Fruit fly (Drosophila melanogaster) whole organism, embryonic: ENCODE results near the gene CG8236.

Experiments
- Abd-B ChIP-seq: fragments of 200-800 bp; sonication (Bioruptor generic); optimal IDR thresholded peaks from 2 replicates; lab custom pipeline; 2018; ENCODE audit warnings: missing biosample characterization, mild to moderate bottlenecking, missing genetic modification characterization, moderate library complexity
- Bdp1 ChIP-seq: fragments of 200-800 bp; sonication (Bioruptor generic); optimal IDR thresholded peaks from 3 replicates; lab custom pipeline; 2016; ENCODE audit warnings: missing biosample characterization, missing genetic modification characterization
- CG10366 ChIP-seq: fragments of 200-800 bp; sonication (Bioruptor generic); IDR thresholded peaks from 2 replicates; pipeline ENCODE4 v1.3.6; 2022; ENCODE audit warnings: missing biosample characterization, missing genetic modification characterization
- CG10431 ChIP-seq: fragments of 200-800 bp; sonication (Bioruptor generic); optimal IDR thresholded peaks from 3 replicates; lab custom pipeline; 2018; ENCODE audit warnings: missing biosample characterization, mild to moderate bottlenecking, missing genetic modification characterization
- CG11695 ChIP-seq: fragments of 200-800 bp; sonication (Bioruptor generic); IDR thresholded peaks from 3 replicates; pipeline ENCODE4 v1.3.6; 2022; ENCODE audit warnings: missing biosample characterization, missing genetic modification characterization
- CG12071 ChIP-seq: fragments of 200-800 bp; sonication (Bioruptor generic); optimal IDR thresholded peaks from 3 replicates; lab custom pipeline; 2018; ENCODE audit warnings: missing biosample characterization, mild to moderate bottlenecking, missing genetic modification characterization
- CG1233 ChIP-seq: fragments of 200-800 bp; sonication (Bioruptor generic); optimal IDR thresholded peaks from 4 replicates; lab custom pipeline; 2018; ENCODE audit warnings: missing biosample characterization, mild to moderate bottlenecking, missing genetic modification characterization
- CG12659 ChIP-seq: fragments of 200-800 bp; sonication (Bioruptor generic); optimal IDR thresholded peaks from 3 replicates; lab custom pipeline; 2017; ENCODE audit warnings: mild to moderate bottlenecking, missing biosample characterization, missing genetic modification reagents, missing genetic modification characterization
- CG14441 ChIP-seq: fragments of 200-800 bp; sonication (Bioruptor generic); IDR thresholded peaks from 2 replicates; pipeline ENCODE4 v1.3.6; 2022; ENCODE audit warnings: missing biosample characterization, missing genetic modification characterization
- CG17612 ChIP-seq: fragments of 200-800 bp; sonication (Bioruptor generic); IDR thresholded peaks from 2 replicates; pipeline ENCODE4 v1.3.6; 2022; ENCODE audit warnings: missing biosample characterization, missing genetic modification characterization
- CG17829 ChIP-seq: fragments of 200-800 bp; optimal IDR thresholded peaks from 2 replicates; lab custom pipeline; 2019; ENCODE audit warnings: missing biosample characterization, mild to moderate bottlenecking, missing genetic modification characterization, moderate library complexity
- CG2889 ChIP-seq: fragments of 200-800 bp; sonication (Bioruptor generic); IDR thresholded peaks from 3 replicates; pipeline ENCODE4 v1.3.6; 2022; ENCODE audit warnings: missing biosample characterization, missing genetic modification characterization
- CG32532 ChIP-seq: fragments of 200-800 bp; sonication (Bioruptor generic); IDR thresholded peaks from 2 replicates; pipeline ENCODE4 v1.3.6; 2022; ENCODE audit warnings: missing biosample characterization, missing genetic modification characterization
- CG34422 ChIP-seq: fragments of 200-800 bp; sonication (Bioruptor generic); IDR thresholded peaks from 3 replicates; pipeline ENCODE4 v1.3.6; 2022; ENCODE audit warnings: missing biosample characterization, missing genetic modification characterization
- CG3726 ChIP-seq: fragments of 200-800 bp; sonication (Bioruptor generic); IDR thresholded peaks from 3 replicates; pipeline ENCODE4, ENCODE4 v1.3.6; 2022; ENCODE audit warnings: missing biosample characterization, missing genetic modification characterization
- CG3838 ChIP-seq: fragments of 200-800 bp; sonication (Bioruptor generic); optimal IDR thresholded peaks from 3 replicates; lab custom pipeline; 2016; ENCODE audit warnings: missing biosample characterization, missing genetic modification characterization
- CG4328 ChIP-seq: fragments of 200-800 bp; sonication (Bioruptor generic); optimal IDR thresholded peaks from 3 replicates; lab custom pipeline; 2017; ENCODE audit warnings: missing biosample characterization, missing genetic modification reagents, missing genetic modification characterization
- CG4854 ChIP-seq: fragments of 200-800 bp; sonication (Bioruptor generic); optimal IDR thresholded peaks from 2 replicates; lab custom pipeline; 2016; ENCODE audit warnings: missing biosample characterization, missing genetic modification characterization, inconsistent platforms
- CG6272 ChIP-seq: fragments of 200-800 bp; sonication (Bioruptor generic); IDR thresholded peaks from 2 replicates; pipeline ENCODE4 v1.3.6; 2022; ENCODE audit warnings: missing biosample characterization, missing genetic modification characterization
- CG7271 ChIP-seq: fragments of 200-800 bp; sonication (Bioruptor generic); optimal IDR thresholded peaks from 2 replicates; lab custom pipeline; 2018; ENCODE audit warnings: missing biosample characterization, mild to moderate bottlenecking, missing genetic modification characterization, moderate library complexity
- CoRest ChIP-seq: fragments of 200-800 bp; sonication (Bioruptor generic); optimal IDR thresholded peaks from 3 replicates; lab custom pipeline; 2018; ENCODE audit warnings: missing biosample characterization, mild to moderate bottlenecking, missing genetic modification characterization, moderate library complexity
- Dip2 ChIP-seq: fragments of 200-800 bp; sonication (Bioruptor generic); IDR thresholded peaks from 2 replicates; pipeline ENCODE4 v1.3.6; 2022; ENCODE audit warnings: missing biosample characterization, missing genetic modification characterization
- Dll ChIP-seq: fragments of 200-800 bp; sonication (Bioruptor generic); IDR thresholded peaks from 4 replicates; pipeline ENCODE4 v1.3.6; 2022; ENCODE audit warnings: missing biosample characterization, missing genetic modification characterization; ENCODE audit not compliant: partially characterized antibody
- Dp ChIP-seq: fragments of 200-800 bp; sonication (Bioruptor generic); optimal IDR thresholded peaks from 2 replicates; lab custom pipeline; 2018; ENCODE audit warnings: missing biosample characterization, mild to moderate bottlenecking, missing genetic modification characterization, moderate library complexity
- H15 ChIP-seq: fragments of 200-800 bp; sonication (Bioruptor generic); IDR thresholded peaks from 3 replicates; pipeline ENCODE4 v1.3.6; 2022; ENCODE audit warnings: missing biosample characterization, missing genetic modification characterization
- MESR4 ChIP-seq: fragments of 200-800 bp; sonication (Bioruptor generic); optimal IDR thresholded peaks from 2 replicates; lab custom pipeline; 2018; ENCODE audit warnings: missing biosample characterization, mild to moderate bottlenecking, missing genetic modification characterization, moderate library complexity
- Neu2 ChIP-seq: fragments of 200-800 bp; sonication (Bioruptor generic); optimal IDR thresholded peaks from 3 replicates; lab custom pipeline; 2016; ENCODE audit warnings: missing biosample characterization, missing genetic modification characterization, borderline replicate concordance
- Nf-YB ChIP-seq: fragments of 200-800 bp; sonication (Bioruptor generic); optimal IDR thresholded peaks from 3 replicates; lab custom pipeline; 2019; ENCODE audit warnings: missing biosample characterization, mild to moderate bottlenecking, missing genetic modification characterization, moderate library complexity
- Optix ChIP-seq: fragments of 200-800 bp; sonication (Bioruptor generic); IDR thresholded peaks from 3 replicates; pipeline ENCODE4 v1.3.6; 2022; ENCODE audit warnings: missing biosample characterization, missing genetic modification characterization
- Scr ChIP-seq: fragments of 200-800 bp; sonication (Bioruptor generic); IDR thresholded peaks from 2 replicates; pipeline ENCODE4 v1.3.6; 2022; ENCODE audit warnings: missing biosample characterization, missing genetic modification characterization; ENCODE audit not compliant: partially characterized antibody
- Sox100B ChIP-seq: fragments of 200-800 bp; sonication (Bioruptor generic); optimal IDR thresholded peaks from 3 replicates; lab custom pipeline; 2018; ENCODE audit warnings: missing biosample characterization, mild to moderate bottlenecking, missing genetic modification characterization
- Sox102F ChIP-seq: fragments of 200-800 bp; sonication (Bioruptor generic); optimal IDR thresholded peaks from 2 replicates; lab custom pipeline; 2018; ENCODE audit warnings: missing biosample characterization, mild to moderate bottlenecking, missing genetic modification characterization, moderate library complexity
- Tbp ChIP-seq: fragments of >200 bp; optimal IDR thresholded peaks from 2 replicates; lab custom pipeline; 2018; ENCODE audit warnings: missing biosample characterization, missing genetic modification characterization
- ab ChIP-seq: fragments of 200-800 bp; sonication (Bioruptor generic); optimal IDR thresholded peaks from 2 replicates; lab custom pipeline; 2016; ENCODE audit warnings: missing biosample characterization, missing genetic modification characterization
- amos ChIP-seq: fragments of 200-800 bp; sonication (Bioruptor generic); IDR thresholded peaks from 2 replicates; pipeline ENCODE4 v1.3.6; 2022; ENCODE audit warnings: missing biosample characterization, missing genetic modification characterization; ENCODE audit not compliant: partially characterized antibody
- ap ChIP-seq: fragments of 200-800 bp; sonication (Bioruptor generic); IDR thresholded peaks from 2 replicates; pipeline ENCODE4 v1.3.6; 2022; ENCODE audit warnings: missing biosample characterization, missing genetic modification characterization
- br ChIP-seq: fragments of >200 bp; optimal IDR thresholded peaks from 2 replicates; lab custom pipeline; 2017
- dpn ChIP-seq, 2 experiments: fragments of 200-800 bp; sonication (Bioruptor generic); optimal IDR thresholded peaks; 3 replicates each; lab custom pipeline; 2016; ENCODE audit warnings: missing biosample characterization in 2 of 2, missing genetic modification characterization in 2 of 2
- ewg ChIP-seq: fragments of 200-800 bp; sonication (Bioruptor generic); optimal IDR thresholded peaks from 3 replicates; lab custom pipeline; 2017; ENCODE audit warnings: mild to moderate bottlenecking, missing biosample characterization, missing genetic modification reagents, missing genetic modification characterization
- fd3F ChIP-seq: fragments of 200-800 bp; sonication (Bioruptor generic); optimal IDR thresholded peaks from 2 replicates; lab custom pipeline; 2018; ENCODE audit warnings: missing biosample characterization, mild to moderate bottlenecking, missing genetic modification characterization, moderate library complexity
- h ChIP-seq: fragments of >200 bp; optimal IDR thresholded peaks from 2 replicates; lab custom pipeline; 2017
- ham ChIP-seq: fragments of 200-800 bp; sonication (Bioruptor generic); IDR thresholded peaks from 2 replicates; pipeline ENCODE4 v1.3.6; 2022; ENCODE audit warnings: missing biosample characterization, missing genetic modification characterization
- inv ChIP-seq: fragments of 200-800 bp; sonication (Bioruptor generic); IDR thresholded peaks from 2 replicates; pipeline ENCODE4 v1.3.6; 2022; ENCODE audit warnings: missing biosample characterization, missing genetic modification characterization; ENCODE audit not compliant: partially characterized antibody
- nerfin-1 ChIP-seq: fragments of 200-800 bp; sonication (Bioruptor generic); optimal IDR thresholded peaks from 3 replicates; lab custom pipeline; 2019; ENCODE audit warnings: missing biosample characterization, mild to moderate bottlenecking, missing genetic modification characterization, moderate library complexity
- nom ChIP-seq: fragments of 200-800 bp; sonication (Bioruptor generic); optimal IDR thresholded peaks from 2 replicates; lab custom pipeline; 2017; ENCODE audit warnings: missing biosample characterization, missing genetic modification characterization, mild to moderate bottlenecking, moderate library complexity, missing genetic modification reagents
- org-1 ChIP-seq: fragments of 200-800 bp; sonication (Bioruptor generic); optimal IDR thresholded peaks from 2 replicates; lab custom pipeline; 2017; ENCODE audit warnings: missing biosample characterization, missing genetic modification characterization
- p53 ChIP-seq: fragments of 200-800 bp; sonication (Bioruptor generic); optimal IDR thresholded peaks from 2 replicates; lab custom pipeline; 2016; ENCODE audit warnings: missing biosample characterization, missing genetic modification characterization
- slp2 ChIP-seq: fragments of 200-800 bp; sonication (Bioruptor generic); optimal IDR thresholded peaks from 2 replicates; lab custom pipeline; 2016; ENCODE audit warnings: missing biosample characterization, missing genetic modification characterization
- so ChIP-seq: fragments of 200-800 bp; sonication (Bioruptor generic); IDR thresholded peaks from 3 replicates; pipeline ENCODE4 v1.3.6; 2022; ENCODE audit warnings: missing biosample characterization, missing genetic modification characterization
- toy ChIP-seq: fragments of 200-800 bp; sonication (Bioruptor generic); IDR thresholded peaks from 2 replicates; pipeline ENCODE4 v1.3.6; 2022; ENCODE audit warnings: missing biosample characterization, missing genetic modification characterization
- unc-4 ChIP-seq: fragments of 200-800 bp; sonication (Bioruptor generic); IDR thresholded peaks from 2 replicates; pipeline ENCODE4 v1.3.6; 2022; ENCODE audit warnings: missing biosample characterization, missing genetic modification characterization; ENCODE audit not compliant: partially characterized antibody
- yki ChIP-seq: fragments of >200 bp; optimal IDR thresholded peaks from 3 replicates; lab custom pipeline; 2018

The CG8236 gene

DNA sequence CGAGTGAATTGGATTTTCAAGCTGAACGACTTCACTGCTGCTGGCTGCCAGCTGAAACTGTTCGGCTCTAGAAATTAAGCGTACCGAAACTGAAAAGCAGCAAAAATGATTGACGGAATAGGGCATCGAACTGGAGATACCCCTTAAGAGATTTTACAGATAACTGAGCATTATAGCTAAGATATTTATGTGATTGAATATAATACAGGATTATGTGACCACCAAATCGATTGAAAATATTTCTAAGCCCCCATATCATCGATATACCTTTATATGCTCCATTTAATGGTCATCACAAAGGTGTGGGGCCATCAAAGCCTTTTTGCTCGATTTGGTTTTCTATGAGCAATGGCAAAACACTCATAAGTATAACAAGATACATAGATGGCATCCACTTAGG lies 15.6 kb downstream of the CG8236 start (continued):
- TF ChIP-seq CG12659 (GFP tag; lab: Kevin White, UChicago) (no peak), Optix (GFP tag; lab: Robert Waterston, UW) (no peak), CG34422 (GFP tag; lab: Robert Waterston, UW) (peak; percentile 62; the same call in 2 of the 3 replicates), CG4854 (no peak), ham (GFP tag; lab: Robert Waterston, UW) (no peak), nom (no peak), dpn (GFP tag; optimal IDR thresholded peaks at IDR 0.05; lab: Kevin White, UChicago) (no peak), h (lab: Kevin White, UChicago) (no peak), ab (GFP tag; lab: Kevin White, UChicago) (no peak), Dp (GFP tag; lab: Kevin White, UChicago) (no peak), slp2 (GFP tag; lab: Kevin White, UChicago) (peak; percentile 2), MESR4 (GFP tag; lab: Kevin White, UChicago) (no peak), Sox102F (GFP tag; lab: Kevin White, UChicago) (peak; percentile 65), yki (lab: Kevin White, UChicago) (no peak), nerfin-1 (no peak), CG17829 (peak; percentile 7), so (GFP tag; lab: Robert Waterston, UW) (peak; percentile 37; the same call in 1 of the 3 replicates), CG1233 (GFP tag; lab: Kevin White, UChicago) (peak; percentile 11), inv (GFP tag; lab: Robert Waterston, UW) (no peak), CG10431 (GFP tag; lab: Kevin White, UChicago) (no peak), p53 (no peak), CG14441 (peak; percentile 68), CG6272 (GFP tag; lab: Robert Waterston, UW) (no peak), ap (no peak), CG4328 (no peak), CoRest (tag; lab: Kevin White, UChicago) (no peak), amos (GFP tag; lab: Robert Waterston, UW) (no peak), toy (GFP tag; lab: Robert Waterston, UW) (no peak), CG7271 (tag; lab: Kevin White, UChicago) (no peak), Nf-YB (no peak), unc-4 (GFP tag; lab: Robert Waterston, UW) (no peak), CG17612 (no peak), Neu2 (GFP tag; lab: Kevin White, UChicago) (no peak), Dip2 (GFP tag; lab: Robert Waterston, UW) (no peak), H15 (peak; percentile 54; the same call in 1 of the 3 replicates), br (lab: Kevin White, UChicago) (no peak), Abd-B (GFP tag; lab: Kevin White, UChicago) (no peak), CG12071 (GFP tag; lab: Kevin White, UChicago) (peak; percentile 49), CG10366 (peak; percentile 24; the same call in 1 of the 2 replicates), Dll (GFP tag; lab: Robert Waterston, UW) (no peak), Tbp (GFP tag; lab: Kevin White, UChicago) (no peak), fd3F (no peak), CG2889 (GFP tag; lab: Robert Waterston, UW) (no peak), CG32532 (GFP tag; lab: Robert Waterston, UW) (peak; percentile 80), Bdp1 (GFP tag; lab: Kevin White, UChicago) (no peak), CG3838 (GFP tag; lab: Kevin White, UChicago) (no peak), ewg (GFP tag; lab: Kevin White, UChicago) (no peak), Scr (no peak), Sox100B (GFP tag; lab: Kevin White, UChicago) (no peak), CG11695 (peak; percentile 62; the same call in 2 of the 3 replicates), CG3726 (GFP tag; lab: Robert Waterston, UW) (no peak), org-1 (GFP tag; lab: Kevin White, UChicago) (peak; percentile 41)
